Worm (Caenorhabditis elegans): ENCODE measurements around the gene nspg-7.2.
"Not testable (repeated sequence)": the region's sequence is repeated elsewhere in the genome, so short reads cannot be mapped to it uniquely, and the experiment has no call there.

The nspg-7.2 gene

DNA sequence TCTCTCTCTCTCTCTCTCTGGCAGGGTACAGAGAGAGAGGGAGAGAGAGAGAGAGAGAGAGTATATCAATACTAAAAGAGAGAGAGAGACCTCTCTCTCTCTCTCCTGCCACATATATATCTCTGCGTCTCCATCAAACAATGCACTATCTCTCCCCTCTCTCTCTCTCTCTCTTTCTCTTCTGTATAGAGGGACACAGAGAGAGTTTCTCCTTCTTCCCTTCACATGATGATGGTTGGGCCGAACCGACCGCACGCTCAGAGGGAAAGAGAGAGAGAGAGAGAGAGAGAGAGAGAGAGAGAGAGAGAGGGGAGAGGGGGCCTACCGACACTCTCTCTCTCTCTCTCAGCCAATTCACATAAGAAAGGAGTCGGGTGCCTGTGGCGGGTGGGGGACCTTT is 13.5 kb upstream of the nspg-7.2 start (continued):
- TF ChIP-seq tbx-7 (tag; optimal IDR thresholded peaks at IDR 0.05) (no peak), ceh-45 (GFP tag; IDR thresholded peaks at IDR 0.05) (no peak), unc-3 (GFP tag; conservative IDR thresholded peaks at IDR 0.05) (no peak), unc-3 (tag; optimal IDR thresholded peaks at IDR 0.05) (no peak), ref-2 (tag; optimal IDR thresholded peaks at IDR 0.05) (peak; percentile 66), hlh-13 (GFP tag; optimal IDR thresholded peaks at IDR 0.05) (no peak), syd-9 (tag; optimal IDR thresholded peaks at IDR 0.05) (peak; percentile 25), F13H6.1 (tag; optimal IDR thresholded peaks at IDR 0.05) (no peak), madf-2 (tag; optimal IDR thresholded peaks at IDR 0.05) (peak; percentile 47), T23F11.4 (GFP tag; optimal IDR thresholded peaks at IDR 0.05) (no peak), K09A11.1 (tag; optimal IDR thresholded peaks at IDR 0.05; ENCODE audit: insufficient read depth) (no peak), ceh-22 (tag; optimal IDR thresholded peaks at IDR 0.05) (no peak), hlh-15 (tag; optimal IDR thresholded peaks at IDR 0.05) (no peak), ceh-48 (tag; optimal IDR thresholded peaks at IDR 0.05) (no peak), odd-2 (tag; optimal IDR thresholded peaks at IDR 0.05) (no peak), ceh-6 (GFP tag; optimal IDR thresholded peaks at IDR 0.05) (no peak), ceh-14 (tag; optimal IDR thresholded peaks at IDR 0.05) (peak; percentile 45), npax-4 (tag; optimal IDR thresholded peaks at IDR 0.05) (no peak), K02D7.2 (tag; optimal IDR thresholded peaks at IDR 0.05) (no peak), sdc-2 (tag; optimal IDR thresholded peaks at IDR 0.05) (peak; percentile 33), pha-4 (tag; optimal IDR thresholded peaks at IDR 0.05) (no peak), lin-11 (tag; optimal IDR thresholded peaks at IDR 0.05) (no peak), pqm-1 (tag; optimal IDR thresholded peaks at IDR 0.05) (no peak), pag-3 (tag; optimal IDR thresholded peaks at IDR 0.05; ENCODE audit: borderline replicate concordance) (no peak), hlh-6 (tag; optimal IDR thresholded peaks at IDR 0.05) (no peak), ceh-24 (tag; optimal IDR thresholded peaks at IDR 0.05) (no peak), dmd-4 (tag; optimal IDR thresholded peaks at IDR 0.05; ENCODE audit: borderline replicate concordance) (no peak), dve-1 (tag; optimal IDR thresholded peaks at IDR 0.05) (peak; percentile 45)

DNA sequence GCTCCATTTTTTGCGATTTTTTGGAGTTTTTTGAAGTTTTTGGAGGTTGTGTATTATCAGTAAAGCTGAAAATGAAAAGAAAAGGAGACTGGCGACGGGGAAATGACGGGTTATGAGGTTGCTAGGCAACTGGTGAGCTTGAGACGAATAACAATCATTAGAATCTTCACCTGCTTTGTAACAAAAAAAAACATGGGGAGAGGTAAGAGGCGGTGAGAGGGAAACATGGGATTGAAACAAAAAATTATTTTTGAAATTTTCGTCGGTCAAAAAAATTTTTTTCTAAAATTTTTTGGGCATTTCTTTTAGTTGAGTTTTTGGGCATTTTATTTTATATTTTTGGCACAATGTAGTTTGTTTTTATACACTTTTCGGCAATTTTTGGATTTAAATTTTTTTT is 8.4 kb upstream of the nspg-7.2 start, which contains the start of gene Y53G8AM.7:
Gene Y53G8AM.7 (minus strand): TSS at position 101 of the 400 bp plus-strand sequence.
- TF ChIP-seq tbx-2 (tag; optimal IDR thresholded peaks at IDR 0.05) (no peak), rnt-1 (tag; optimal IDR thresholded peaks at IDR 0.05) (no peak)

DNA sequence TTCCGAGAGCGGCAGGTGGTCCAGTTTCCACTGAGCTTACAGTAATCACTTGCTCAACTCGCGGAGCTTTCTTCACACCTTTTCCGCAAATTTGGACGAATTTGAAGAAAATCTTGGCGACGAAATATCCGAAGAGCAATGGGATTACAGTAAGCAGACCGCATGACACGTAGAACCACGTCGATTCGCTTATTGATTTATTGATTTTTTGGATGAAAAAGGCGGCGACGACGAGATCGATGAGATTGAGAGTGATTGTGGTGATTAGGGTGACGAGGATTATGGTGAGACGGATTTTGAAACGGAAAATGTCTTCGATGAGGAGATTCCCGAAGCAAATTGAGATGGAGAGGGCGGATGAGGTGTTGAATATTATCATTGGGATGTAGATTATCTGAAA is 5.5 kb upstream of the nspg-7.2 start:
- no peak for TF ChIP-seq hlh-15 (tag; optimal IDR thresholded peaks at IDR 0.05)
- no peak for TF ChIP-seq ceh-30 (tag; optimal IDR thresholded peaks at IDR 0.05)
- TF ChIP-seq ref-2 (tag; optimal IDR thresholded peaks at IDR 0.05): no peak
- no peak for TF ChIP-seq nhr-11 (tag; optimal IDR thresholded peaks at IDR 0.05)
- no peak for TF ChIP-seq C08G9.2 (tag; optimal IDR thresholded peaks at IDR 0.05)

DNA sequence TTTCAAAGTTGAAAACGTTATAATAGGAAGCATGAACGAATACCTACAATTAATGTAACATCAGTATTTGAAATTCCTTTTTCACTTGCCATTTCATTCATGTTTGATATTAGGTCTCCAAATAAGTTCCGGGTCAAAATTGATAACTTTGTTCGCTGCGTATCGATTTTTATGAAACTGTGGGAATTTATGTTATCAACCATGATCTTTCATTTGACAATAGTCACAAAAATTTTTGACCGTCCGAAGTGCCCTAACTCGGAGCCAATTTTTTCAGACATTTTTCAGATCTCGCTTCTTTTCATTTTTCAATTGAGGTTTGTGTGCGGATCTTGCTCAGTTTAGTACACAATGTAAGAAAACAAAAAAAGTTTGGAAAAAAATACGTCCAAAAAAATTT is 1.5 kb upstream of the nspg-7.2 start, which contains the start of gene Y53G8AM.6:
Gene Y53G8AM.6 (minus strand): TSS at position 101 of the 400 bp plus-strand sequence.
- TF ChIP-seq fkh-10 (GFP tag; optimal IDR thresholded peaks at IDR 0.05); zip-5 (tag; optimal IDR thresholded peaks at IDR 0.05); ref-2 (tag; optimal IDR thresholded peaks at IDR 0.05): not testable (repeated sequence)

DNA sequence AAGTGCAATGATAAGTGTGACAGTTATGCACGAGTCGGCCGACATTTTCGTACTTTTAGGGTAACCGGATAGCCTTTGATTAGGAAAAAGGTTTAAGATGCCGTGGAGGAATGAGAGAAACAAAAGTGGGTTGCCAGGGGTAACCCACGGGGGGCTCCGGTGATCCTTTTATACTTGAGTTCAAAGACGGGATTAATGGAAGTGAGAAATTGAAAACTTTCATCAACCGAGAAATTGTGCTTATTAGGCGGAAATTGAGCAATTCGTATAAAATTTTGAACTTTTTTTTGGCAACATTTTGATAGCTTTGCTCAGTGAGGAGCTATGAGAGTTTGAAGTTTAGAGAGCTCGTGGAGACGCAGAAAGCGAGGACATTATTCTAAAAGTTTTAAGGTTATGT is 2.6 kb downstream of the nspg-7.2 start, which contains the start of gene Y53G8AM.4:
Gene Y53G8AM.4 (minus strand): TSS at position 101 of the 400 bp plus-strand sequence.
- no peak for TF ChIP-seq hlh-13 (GFP tag; optimal IDR thresholded peaks at IDR 0.05)
- TF ChIP-seq ceh-14 (tag; optimal IDR thresholded peaks at IDR 0.05): no peak
- TF ChIP-seq madf-2 (tag; optimal IDR thresholded peaks at IDR 0.05): no peak
- TF ChIP-seq elt-2 (tag; optimal IDR thresholded peaks at IDR 0.05): no peak
- TF ChIP-seq ama-1 (optimal IDR thresholded peaks at IDR 0.05): no peak
- TF ChIP-seq lin-11 (tag; optimal IDR thresholded peaks at IDR 0.05): no peak
